Fruit fly (Drosophila melanogaster) whole organism, embryonic: ENCODE results near the gene Chro.
A peak's percentile ranks its signal among the peaks of the same experiment; 100 is the strongest.

Experiments used
- BEAF-32 ChIP-seq: fragments of 200-800 bp; sonication (Bioruptor generic); optimal IDR thresholded peaks from 3 replicates; lab custom pipeline; 2017; ENCODE audit warnings: missing biosample characterization, missing genetic modification characterization, mild to moderate bottlenecking, moderate library complexity, missing genetic modification reagents
- Bgb ChIP-seq: fragments of 200-800 bp; sonication (Bioruptor generic); IDR thresholded peaks from 2 replicates; pipeline ENCODE4 v1.3.6; 2022; ENCODE audit warnings: missing biosample characterization, missing genetic modification characterization; ENCODE audit not compliant: partially characterized antibody
- CG10366 ChIP-seq: fragments of 200-800 bp; sonication (Bioruptor generic); IDR thresholded peaks from 2 replicates; pipeline ENCODE4 v1.3.6; 2022; ENCODE audit warnings: missing biosample characterization, missing genetic modification characterization
- CG10654 ChIP-seq: fragments of 200-800 bp; sonication (Bioruptor generic); optimal IDR thresholded peaks from 2 replicates; lab custom pipeline; 2016; ENCODE audit warnings: missing biosample characterization, missing genetic modification characterization
- CG13287 ChIP-seq: fragments of 200-800 bp; sonication (Bioruptor generic); IDR thresholded peaks from 2 replicates; pipeline ENCODE4 v1.3.6; 2022; ENCODE audit warnings: missing biosample characterization, missing genetic modification characterization; ENCODE audit not compliant: partially characterized antibody
- CG13296 ChIP-seq: fragments of 200-800 bp; sonication (Bioruptor generic); optimal IDR thresholded peaks from 3 replicates; lab custom pipeline; 2018; ENCODE audit warnings: missing biosample characterization, mild to moderate bottlenecking, missing genetic modification characterization
- CG14050 ChIP-seq: fragments of 200-800 bp; sonication (Bioruptor generic); IDR thresholded peaks from 3 replicates; pipeline ENCODE4 v1.3.6; 2022; ENCODE audit warnings: missing biosample characterization, missing genetic modification characterization
- CG14965 ChIP-seq: fragments of 200-800 bp; sonication (Bioruptor generic); optimal IDR thresholded peaks from 2 replicates; lab custom pipeline; 2016; ENCODE audit warnings: missing biosample characterization, missing genetic modification characterization, borderline replicate concordance
- CG1792 ChIP-seq: fragments of 200-800 bp; sonication (Bioruptor generic); optimal IDR thresholded peaks from 2 replicates; lab custom pipeline; 2016; ENCODE audit warnings: missing biosample characterization, missing genetic modification characterization
- CG18011 ChIP-seq: fragments of 200-800 bp; sonication (Bioruptor generic); optimal IDR thresholded peaks from 2 replicates; lab custom pipeline; 2017; ENCODE audit warnings: missing biosample characterization, missing genetic modification characterization, mild to moderate bottlenecking, moderate library complexity, missing genotype
- CG2875 ChIP-seq: fragments of 200-800 bp; sonication (Bioruptor generic); optimal IDR thresholded peaks from 2 replicates; lab custom pipeline; 2017; ENCODE audit warnings: missing biosample characterization, mild to moderate bottlenecking, missing genetic modification characterization, missing genetic modification reagents
- CG3281 ChIP-seq: fragments of 200-800 bp; sonication (Bioruptor generic); optimal IDR thresholded peaks from 3 replicates; lab custom pipeline; 2017; ENCODE audit warnings: missing biosample characterization, mild to moderate bottlenecking, missing genetic modification characterization
- CG34376 ChIP-seq: fragments of 200-800 bp; sonication (Bioruptor generic); optimal IDR thresholded peaks from 2 replicates; lab custom pipeline; 2018; ENCODE audit warnings: missing biosample characterization, mild to moderate bottlenecking, missing genetic modification characterization
- CG34422 ChIP-seq: fragments of 200-800 bp; sonication (Bioruptor generic); IDR thresholded peaks from 3 replicates; pipeline ENCODE4 v1.3.6; 2022; ENCODE audit warnings: missing biosample characterization, missing genetic modification characterization
- CG3726 ChIP-seq: fragments of 200-800 bp; sonication (Bioruptor generic); IDR thresholded peaks from 3 replicates; pipeline ENCODE4, ENCODE4 v1.3.6; 2022; ENCODE audit warnings: missing biosample characterization, missing genetic modification characterization
- CG3995 ChIP-seq: fragments of 200-800 bp; sonication (Bioruptor generic); optimal IDR thresholded peaks from 3 replicates; lab custom pipeline; 2016; ENCODE audit warnings: missing biosample characterization, missing genetic modification characterization
- CG4730 ChIP-seq: fragments of 200-800 bp; sonication (Bioruptor generic); IDR thresholded peaks from 2 replicates; pipeline ENCODE4 v1.3.6; 2022; ENCODE audit warnings: missing biosample characterization, missing genetic modification characterization
- CG7963 ChIP-seq: fragments of 200-800 bp; sonication (Bioruptor generic); IDR thresholded peaks from 3 replicates; pipeline ENCODE4 v1.3.6; 2022; ENCODE audit warnings: missing biosample characterization, missing genetic modification characterization; ENCODE audit not compliant: partially characterized antibody
- CG8290 ChIP-seq, 3 experiments: fragments of 200-800 bp; sonication (Bioruptor generic); optimal IDR thresholded peaks; 2 replicates each; lab custom pipeline; 2016 to 2019; ENCODE audit warnings: missing biosample characterization in 3 of 3, missing genetic modification characterization in 3 of 3, mild to moderate bottlenecking in 2 of 3, moderate library complexity in 1 of 3
- CG8924 ChIP-seq: fragments of 200-800 bp; optimal IDR thresholded peaks from 3 replicates; lab custom pipeline; 2019; ENCODE audit warnings: missing biosample characterization, mild to moderate bottlenecking, missing genetic modification characterization, moderate library complexity
- CG9797 ChIP-seq: fragments of 200-800 bp; sonication (Bioruptor generic); optimal IDR thresholded peaks from 3 replicates; lab custom pipeline; 2018; ENCODE audit warnings: missing biosample characterization, mild to moderate bottlenecking, missing genetic modification characterization
- D19A ChIP-seq: fragments of 200-800 bp; optimal IDR thresholded peaks from 3 replicates; lab custom pipeline; 2019; ENCODE audit warnings: missing biosample characterization, mild to moderate bottlenecking, missing genetic modification characterization, moderate library complexity
- Doc3 ChIP-seq: fragments of 200-800 bp; sonication (Bioruptor generic); IDR thresholded peaks from 3 replicates; pipeline ENCODE4 v1.3.6; 2022; ENCODE audit warnings: missing biosample characterization, missing genetic modification characterization; ENCODE audit not compliant: partially characterized antibody
- Ets65A ChIP-seq: fragments of 200-800 bp; sonication (Bioruptor generic); peaks from one replicate; lab custom pipeline; 2016; ENCODE audit warnings: missing biosample characterization, missing genetic modification characterization
- Ets97D ChIP-seq: fragments of 200-800 bp; sonication (Bioruptor generic); optimal IDR thresholded peaks from 3 replicates; lab custom pipeline; 2016; ENCODE audit warnings: missing biosample characterization, missing genetic modification characterization
- H2.0 ChIP-seq: fragments of 200-800 bp; sonication (Bioruptor generic); IDR thresholded peaks from 2 replicates; pipeline ENCODE4 v1.3.6; 2022; ENCODE audit warnings: missing biosample characterization, missing genetic modification characterization
- HLH54F ChIP-seq: fragments of 200-800 bp; sonication (Bioruptor generic); optimal IDR thresholded peaks from 3 replicates; lab custom pipeline; 2016; ENCODE audit warnings: missing biosample characterization, missing genetic modification characterization
- HmgZ ChIP-seq: fragments of 200-800 bp; sonication (Bioruptor generic); optimal IDR thresholded peaks from 2 replicates; lab custom pipeline; 2018; ENCODE audit warnings: missing biosample characterization, mild to moderate bottlenecking, missing genetic modification characterization
- Hmr ChIP-seq: fragments of 200-800 bp; sonication (Bioruptor generic); optimal IDR thresholded peaks from 3 replicates; lab custom pipeline; 2017; ENCODE audit warnings: mild to moderate bottlenecking, missing biosample characterization, missing genetic modification reagents, missing genetic modification characterization
- MBD-R2 ChIP-seq: fragments of 200-800 bp; sonication (Bioruptor generic); IDR thresholded peaks from 2 replicates; pipeline ENCODE4 v1.3.6; 2022; ENCODE audit warnings: missing biosample characterization, missing genetic modification characterization
- Mad ChIP-seq: fragments of 200-800 bp; sonication (Bioruptor generic); optimal IDR thresholded peaks from 2 replicates; lab custom pipeline; 2016; ENCODE audit warnings: missing biosample characterization, missing genetic modification characterization
- Myb ChIP-seq: fragments of 200-800 bp; sonication (Bioruptor generic); optimal IDR thresholded peaks from 2 replicates; lab custom pipeline; 2016; ENCODE audit warnings: missing biosample characterization, missing genetic modification characterization
- PHDP ChIP-seq: fragments of 200-800 bp; sonication (Bioruptor generic); optimal IDR thresholded peaks from 3 replicates; lab custom pipeline; 2018; ENCODE audit warnings: missing biosample characterization, mild to moderate bottlenecking, missing genetic modification characterization, moderate library complexity
- Xbp1 ChIP-seq: fragments of 200-800 bp; sonication (Bioruptor generic); optimal IDR thresholded peaks from 3 replicates; lab custom pipeline; 2016; ENCODE audit warnings: missing biosample characterization, mild to moderate bottlenecking, missing genetic modification characterization
- ato ChIP-seq: fragments of 200-800 bp; sonication (Bioruptor generic); IDR thresholded peaks from 2 replicates; pipeline ENCODE4 v1.3.6; 2022; ENCODE audit warnings: missing biosample characterization, missing genetic modification characterization; ENCODE audit not compliant: partially characterized antibody
- da ChIP-seq: fragments of 200-800 bp; sonication (Bioruptor generic); optimal IDR thresholded peaks from 2 replicates; lab custom pipeline; 2016; ENCODE audit warnings: missing biosample characterization, missing genetic modification characterization
- grau ChIP-seq: fragments of 200-800 bp; optimal IDR thresholded peaks from 3 replicates; lab custom pipeline; 2019; ENCODE audit warnings: missing biosample characterization, mild to moderate bottlenecking, missing genetic modification characterization, moderate library complexity
- gt ChIP-seq: fragments of 200-800 bp; sonication (Bioruptor generic); IDR thresholded peaks from 2 replicates; pipeline ENCODE4 v1.3.6; 2022; ENCODE audit warnings: missing biosample characterization, missing genetic modification characterization
- inv ChIP-seq: fragments of 200-800 bp; sonication (Bioruptor generic); IDR thresholded peaks from 2 replicates; pipeline ENCODE4 v1.3.6; 2022; ENCODE audit warnings: missing biosample characterization, missing genetic modification characterization; ENCODE audit not compliant: partially characterized antibody
- mld ChIP-seq: fragments of 200-800 bp; sonication (Bioruptor generic); IDR thresholded peaks from 3 replicates; pipeline ENCODE4 v1.3.6; 2022; ENCODE audit warnings: missing biosample characterization, missing genetic modification characterization; ENCODE audit not compliant: partially characterized antibody
- nom ChIP-seq: fragments of 200-800 bp; sonication (Bioruptor generic); optimal IDR thresholded peaks from 2 replicates; lab custom pipeline; 2017; ENCODE audit warnings: missing biosample characterization, missing genetic modification characterization, mild to moderate bottlenecking, moderate library complexity, missing genetic modification reagents
- pita ChIP-seq: fragments of 200-800 bp; sonication (Bioruptor generic); optimal IDR thresholded peaks from 2 replicates; lab custom pipeline; 2017; ENCODE audit warnings: missing biosample characterization, mild to moderate bottlenecking, missing genetic modification characterization
- twi ChIP-seq: fragments of 200-800 bp; optimal IDR thresholded peaks from 2 replicates; lab custom pipeline; 2019; ENCODE audit warnings: missing biosample characterization, mild to moderate bottlenecking, missing genetic modification characterization, moderate library complexity
- unc-4 ChIP-seq: fragments of 200-800 bp; sonication (Bioruptor generic); IDR thresholded peaks from 2 replicates; pipeline ENCODE4 v1.3.6; 2022; ENCODE audit warnings: missing biosample characterization, missing genetic modification characterization; ENCODE audit not compliant: partially characterized antibody

Chro gene

DNA sequence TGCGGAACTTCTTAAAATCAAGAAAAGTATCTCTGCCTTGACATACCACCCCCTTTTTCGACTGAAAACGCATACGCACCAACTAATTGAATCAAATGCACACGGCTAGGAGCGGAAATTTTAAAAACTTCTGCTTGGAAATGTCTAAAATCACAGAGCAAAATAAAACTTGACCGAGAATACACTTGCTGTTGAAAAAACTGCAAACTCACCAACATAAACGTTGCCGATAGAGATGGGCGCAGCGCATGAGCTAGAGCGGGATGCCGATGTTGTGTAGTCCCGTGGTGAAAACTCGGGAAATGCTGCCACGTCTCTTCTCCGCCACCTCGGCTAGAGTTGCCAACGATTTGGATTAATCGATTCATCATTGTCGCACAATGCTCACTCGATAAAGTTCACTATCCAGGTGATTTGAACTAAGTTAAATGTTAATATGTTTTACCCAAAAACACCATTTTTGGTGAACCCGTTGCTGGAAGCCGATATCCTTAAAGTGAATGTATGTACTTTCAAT is 6.9 kb downstream of the Chro start, which contains the start of the genes CG11109 and Arf1 (continued):
- 0 out of 2 replicates have a peak, but pooled peaks have one; percentile 18 for TF ChIP-seq H2.0
- no peak for TF ChIP-seq Ets97D (GFP tag; lab: Kevin White, UChicago)
- peak; percentile 37 for TF ChIP-seq unc-4 (GFP tag; lab: Robert Waterston, UW)
- TF ChIP-seq grau = peak; percentile 24
- peak; percentile 24 for TF ChIP-seq Hmr (GFP tag; lab: Kevin White, UChicago)
- no peak for TF ChIP-seq CG14965 (GFP tag; lab: Kevin White, UChicago)
- peak; percentile 7 for TF ChIP-seq CG34376 (GFP tag; lab: Kevin White, UChicago)
- TF ChIP-seq HmgZ (tag; lab: Kevin White, UChicago) = peak; percentile 68
- peak; percentile 67; the same call in 2 of the 3 replicates for TF ChIP-seq mld (GFP tag; lab: Robert Waterston, UW)
- TF ChIP-seq CG13287 (GFP tag; lab: Robert Waterston, UW) = peak; percentile 55
- TF ChIP-seq da = no peak
- TF ChIP-seq Mad (GFP tag; lab: Kevin White, UChicago) = peak; percentile 27
- TF ChIP-seq CG1792 (GFP tag; lab: Kevin White, UChicago) = no peak
- TF ChIP-seq CG10366 (GFP tag; lab: Robert Waterston, UW) = no peak

dm6 chr3L:22871030-22871844 is 7.5 kb downstream of the Chro start:
- TF ChIP-seq inv (GFP tag; lab: Robert Waterston, UW) = peak; percentile 59
- no peak for TF ChIP-seq CG4730 (GFP tag; lab: Robert Waterston, UW)
- no peak for TF ChIP-seq D19A (tag; lab: Kevin White, UChicago)
- TF ChIP-seq Ets65A (GFP tag; lab: Kevin White, UChicago) = peak; percentile 55
- TF ChIP-seq CG3726 (GFP tag; lab: Robert Waterston, UW) = no peak
- peak; percentile 70 for TF ChIP-seq CG13287 (GFP tag; lab: Robert Waterston, UW)
- peak; percentile 65; the same call in 2 of the 3 replicates for TF ChIP-seq CG34422 (GFP tag; lab: Robert Waterston, UW)
- no peak for TF ChIP-seq twi
- TF ChIP-seq Bgb (GFP tag; lab: Robert Waterston, UW) = peak; percentile 65
- peak; percentile 17 for TF ChIP-seq grau
- TF ChIP-seq CG2875 (GFP tag; lab: Kevin White, UChicago) = no peak
- no peak for TF ChIP-seq CG14050 (GFP tag; lab: Robert Waterston, UW)
- peak; percentile 0 for TF ChIP-seq Xbp1 (GFP tag; lab: Kevin White, UChicago)
- TF ChIP-seq pita (GFP tag; lab: Kevin White, UChicago) = no peak
- TF ChIP-seq Doc3 (GFP tag; lab: Robert Waterston, UW) = peak; percentile 30; the same call in 2 of the 3 replicates
- no peak for TF ChIP-seq CG8290 (GFP tag; optimal IDR thresholded peaks at IDR 0.05; lab: Kevin White, UChicago)
- TF ChIP-seq CG8290 (tag; optimal IDR thresholded peaks at IDR 0.05; lab: Kevin White, UChicago) = peak in 1 of 2 experiments; percentile 51
- peak; percentile 59 for TF ChIP-seq nom
- TF ChIP-seq CG18011 (GFP tag; lab: Kevin White, UChicago) = no peak
- TF ChIP-seq CG3995 (GFP tag; lab: Kevin White, UChicago) = peak; percentile 68
- TF ChIP-seq HLH54F (GFP tag; lab: Kevin White, UChicago) = peak; percentile 38
- TF ChIP-seq BEAF-32 (GFP tag; lab: Kevin White, UChicago) = peak; percentile 69
- peak; percentile 52; the same call in 1 of the 2 replicates for TF ChIP-seq ato (GFP tag; lab: Robert Waterston, UW)
- TF ChIP-seq PHDP (tag; lab: Kevin White, UChicago) = no peak
- peak; percentile 62; the same call in 1 of the 3 replicates for TF ChIP-seq mld (GFP tag; lab: Robert Waterston, UW)
- no peak for TF ChIP-seq CG10654 (GFP tag; lab: Kevin White, UChicago)
- TF ChIP-seq Myb (GFP tag; lab: Kevin White, UChicago) = no peak
- no peak for TF ChIP-seq CG8924 (tag; lab: Kevin White, UChicago)
- no peak for TF ChIP-seq gt
- peak; percentile 61; the same call in 1 of the 3 replicates for TF ChIP-seq CG7963 (GFP tag; lab: Robert Waterston, UW)
- TF ChIP-seq MBD-R2 (GFP tag; lab: Robert Waterston, UW) = peak; percentile 46; the same call in 1 of the 2 replicates
- TF ChIP-seq CG3281 (GFP tag; lab: Kevin White, UChicago) = peak; percentile 41
- TF ChIP-seq CG13296 = no peak
- TF ChIP-seq CG9797 = no peak
